Worm (Caenorhabditis elegans) whole organism, late embryonic: Measurements from ENCODE around the gene C18B2.2.
A peak's percentile ranks its signal among the peaks of the same experiment; 100 is the strongest.

ENCODE experiments used
- C08G9.2 ChIP-seq: sonication (generic microtip); optimal IDR thresholded peaks from 2 replicates; lab custom pipeline; 2016; ENCODE audit warnings: mild to moderate bottlenecking, missing genetic modification characterization, moderate library complexity, missing compliant biosample characterization
- C38D4.7 ChIP-seq: fragments of 200-800 bp; sonication (Bioruptor generic); optimal IDR thresholded peaks from 2 replicates; lab custom pipeline; 2018; ENCODE audit warnings: mild to moderate bottlenecking, missing genetic modification characterization, moderate library complexity, missing compliant biosample characterization
- K02D7.2 ChIP-seq: sonication (generic microtip); optimal IDR thresholded peaks from 2 replicates; lab custom pipeline; 2017; ENCODE audit warnings: mild to moderate bottlenecking, missing genetic modification characterization, missing compliant biosample characterization
- K09A11.1 ChIP-seq: sonication (generic microtip); optimal IDR thresholded peaks from 2 replicates; lab custom pipeline; 2017; ENCODE audit warnings: antibody characterized with exemption, mild to moderate bottlenecking, missing genetic modification characterization, missing compliant biosample characterization; ENCODE audit not compliant: insufficient read depth
- T23F11.4 ChIP-seq: fragments of 200-800 bp; sonication (Bioruptor generic); optimal IDR thresholded peaks from 2 replicates; lab custom pipeline; 2018; ENCODE audit warnings: mild to moderate bottlenecking, missing genetic modification characterization, missing compliant biosample characterization
- Y22D7AL.16 ChIP-seq: sonication (generic microtip); optimal IDR thresholded peaks from 2 replicates; lab custom pipeline; 2016; ENCODE audit warnings: missing genetic modification characterization, missing compliant biosample characterization
- ama-1 ChIP-seq: fragments of 150-350 bp; optimal IDR thresholded peaks from 2 replicates; lab custom pipeline; 2014
- ceh-14 ChIP-seq: sonication (generic microtip); optimal IDR thresholded peaks from 2 replicates; lab custom pipeline; 2016; ENCODE audit warnings: missing genotype, missing genetic modification characterization, missing compliant biosample characterization
- ceh-18 ChIP-seq: sonication (generic microtip); optimal IDR thresholded peaks from 2 replicates; lab custom pipeline; 2016; ENCODE audit warnings: missing genetic modification characterization, missing compliant biosample characterization
- ceh-22 ChIP-seq: sonication (generic microtip); optimal IDR thresholded peaks from 2 replicates; lab custom pipeline; 2017; ENCODE audit warnings: missing biosample characterization, missing genetic modification characterization
- ceh-24 ChIP-seq: sonication (generic microtip); optimal IDR thresholded peaks from 2 replicates; lab custom pipeline; 2016; ENCODE audit warnings: mild to moderate bottlenecking, missing genetic modification characterization, missing compliant biosample characterization
- ceh-30 ChIP-seq: fragments of 150-350 bp; optimal IDR thresholded peaks from 2 replicates; lab custom pipeline; 2014; ENCODE audit warnings: missing biosample characterization, missing genetic modification characterization
- ceh-31 ChIP-seq: sonication (generic microtip); optimal IDR thresholded peaks from 2 replicates; lab custom pipeline; 2016; ENCODE audit warnings: missing genetic modification characterization, missing compliant biosample characterization
- ceh-34 ChIP-seq: sonication (generic microtip); optimal IDR thresholded peaks from 2 replicates; lab custom pipeline; 2016; ENCODE audit warnings: mild to moderate bottlenecking, missing genetic modification characterization, missing compliant biosample characterization
- ceh-48 ChIP-seq: sonication (generic microtip); optimal IDR thresholded peaks from 2 replicates; lab custom pipeline; 2016; ENCODE audit warnings: missing genetic modification characterization, inconsistent platforms, missing compliant biosample characterization
- ceh-6 ChIP-seq: fragments of 200-800 bp; sonication (Bioruptor generic); optimal IDR thresholded peaks from 2 replicates; lab custom pipeline; 2018; ENCODE audit warnings: mild to moderate bottlenecking, missing genetic modification characterization, missing compliant biosample characterization
- ceh-9 ChIP-seq: sonication (generic microtip); optimal IDR thresholded peaks from 2 replicates; lab custom pipeline; 2016; ENCODE audit warnings: mild to moderate bottlenecking, missing genetic modification characterization, inconsistent platforms, missing compliant biosample characterization
- che-1 ChIP-seq: sonication (generic microtip); optimal IDR thresholded peaks from 2 replicates; lab custom pipeline; 2016; ENCODE audit warnings: mild to moderate bottlenecking, missing genetic modification characterization, missing compliant biosample characterization
- dve-1 ChIP-seq: sonication (generic microtip); optimal IDR thresholded peaks from 2 replicates; lab custom pipeline; 2017; ENCODE audit warnings: antibody characterized with exemption, mild to moderate bottlenecking, missing genetic modification characterization, missing compliant biosample characterization
- elt-2 ChIP-seq: sonication (generic microtip); optimal IDR thresholded peaks from 2 replicates; lab custom pipeline; 2016; ENCODE audit warnings: missing genetic modification reagents, missing genetic modification characterization, missing compliant biosample characterization
- eyg-1 ChIP-seq: sonication (generic microtip); optimal IDR thresholded peaks from 2 replicates; lab custom pipeline; 2016; ENCODE audit warnings: missing genotype, missing genetic modification characterization, missing compliant biosample characterization
- fax-1 ChIP-seq: sonication (generic microtip); optimal IDR thresholded peaks from 2 replicates; lab custom pipeline; 2016; ENCODE audit warnings: missing genotype, missing genetic modification characterization, missing compliant biosample characterization
- fkh-10 ChIP-seq: fragments of 150-350 bp; optimal IDR thresholded peaks from 2 replicates; lab custom pipeline; 2014; ENCODE audit warnings: missing biosample characterization, missing genetic modification reagents, missing genetic modification characterization
- gmeb-2 ChIP-seq: sonication (generic microtip); optimal IDR thresholded peaks from 2 replicates; lab custom pipeline; 2016; ENCODE audit warnings: missing genetic modification characterization, inconsistent platforms, missing compliant biosample characterization
- hlh-30 ChIP-seq: sonication (generic microtip); optimal IDR thresholded peaks from 2 replicates; lab custom pipeline; 2017; ENCODE audit warnings: antibody characterized with exemption, missing genetic modification characterization, missing compliant biosample characterization; ENCODE audit not compliant: insufficient read depth
- hlh-6 ChIP-seq: sonication (generic microtip); optimal IDR thresholded peaks from 2 replicates; lab custom pipeline; 2016; ENCODE audit warnings: missing genotype, missing genetic modification characterization, missing compliant biosample characterization
- lim-6 ChIP-seq: sonication (generic microtip); optimal IDR thresholded peaks from 2 replicates; lab custom pipeline; 2016; ENCODE audit warnings: missing genetic modification characterization, missing compliant biosample characterization
- lin-11 ChIP-seq: fragments of 200-800 bp; sonication (Bioruptor generic); optimal IDR thresholded peaks from 2 replicates; lab custom pipeline; 2018; ENCODE audit warnings: mild to moderate bottlenecking, missing genetic modification characterization, missing compliant biosample characterization
- madf-2 ChIP-seq: sonication (generic microtip); optimal IDR thresholded peaks from 2 replicates; lab custom pipeline; 2017; ENCODE audit warnings: missing genetic modification characterization, missing compliant biosample characterization
- mec-3 ChIP-seq: sonication (generic microtip); optimal IDR thresholded peaks from 2 replicates; lab custom pipeline; 2016; ENCODE audit warnings: borderline replicate concordance, missing genetic modification characterization, missing compliant biosample characterization
- nhr-11 ChIP-seq: fragments of 150-350 bp; optimal IDR thresholded peaks from 2 replicates; lab custom pipeline; 2014; ENCODE audit warnings: missing biosample characterization, missing genetic modification characterization
- pat-9 ChIP-seq: fragments of 200-800 bp; sonication (Bioruptor generic); optimal IDR thresholded peaks from 2 replicates; lab custom pipeline; 2018; ENCODE audit warnings: mild to moderate bottlenecking, missing genetic modification characterization, moderate library complexity, missing compliant biosample characterization
- pqm-1 ChIP-seq: sonication (generic microtip); optimal IDR thresholded peaks from 2 replicates; lab custom pipeline; 2016; ENCODE audit warnings: missing genetic modification characterization, missing compliant biosample characterization
- ref-2 ChIP-seq: sonication (generic microtip); optimal IDR thresholded peaks from 2 replicates; lab custom pipeline; 2016; ENCODE audit warnings: missing genetic modification characterization, missing compliant biosample characterization
- rnt-1 ChIP-seq: sonication (generic microtip); optimal IDR thresholded peaks from 2 replicates; lab custom pipeline; 2016; ENCODE audit warnings: missing genetic modification characterization, missing compliant biosample characterization
- syd-9 ChIP-seq: sonication (generic microtip); optimal IDR thresholded peaks from 2 replicates; lab custom pipeline; 2016; ENCODE audit warnings: mild to moderate bottlenecking, missing genetic modification characterization, moderate library complexity, missing compliant biosample characterization
- tbx-2 ChIP-seq: sonication (generic microtip); optimal IDR thresholded peaks from 2 replicates; lab custom pipeline; 2016; ENCODE audit warnings: missing genetic modification characterization, missing compliant biosample characterization
- unc-3 ChIP-seq, 2 experiments: fragments of 200-800 bp in 1 of 2; sonication (Bioruptor generic) in 1 of 2; sonication (generic microtip) in 1 of 2; conservative IDR thresholded peaks in 1 of 2; optimal IDR thresholded peaks in 1 of 2; 2 replicates each; pipeline versions ENCODE4 v1.3.6 to Lab custom; 2016 to 2022; ENCODE audit warnings: missing compliant biosample characterization in 2 of 2, missing genetic modification characterization in 2 of 2, missing genetic modification reagents in 1 of 2
- unc-42 ChIP-seq: sonication (generic microtip); optimal IDR thresholded peaks from 2 replicates; lab custom pipeline; 2016; ENCODE audit warnings: missing genotype, missing genetic modification characterization, missing compliant biosample characterization
- unc-55 ChIP-seq: sonication (generic microtip); optimal IDR thresholded peaks from 2 replicates; lab custom pipeline; 2017; ENCODE audit warnings: missing biosample characterization, missing genetic modification reagents, missing genetic modification characterization
- unc-86 ChIP-seq: sonication (generic microtip); optimal IDR thresholded peaks from 2 replicates; lab custom pipeline; 2016; ENCODE audit warnings: missing genetic modification characterization, missing compliant biosample characterization
- ztf-16 ChIP-seq: sonication (generic microtip); optimal IDR thresholded peaks from 2 replicates; lab custom pipeline; 2017; ENCODE audit warnings: missing genetic modification characterization, missing compliant biosample characterization

C18B2.2 gene

DNA sequence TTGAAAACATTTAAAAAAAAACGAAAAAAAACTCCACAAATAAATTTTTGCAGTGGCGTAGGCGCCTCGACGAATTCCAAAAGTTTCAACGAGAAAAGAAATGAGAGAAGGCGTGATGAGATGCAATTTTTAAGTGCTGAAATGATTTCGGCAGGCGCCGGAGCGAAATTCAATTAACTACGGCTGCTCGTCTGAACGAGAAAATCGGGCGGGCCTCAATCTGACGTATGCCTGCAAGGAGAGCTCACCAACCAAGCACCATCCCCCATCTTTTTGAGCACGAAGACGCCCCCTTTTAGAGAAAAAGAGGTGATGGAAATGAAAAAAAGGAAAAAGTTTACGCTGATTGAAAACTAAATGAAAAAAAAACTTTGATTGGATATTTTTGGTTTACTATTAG lies 11.5 kb downstream of the C18B2.2 start:
- TF ChIP-seq ceh-14 (tag; lab: Kevin White, UChicago): no peak
- peak; percentile 66 for TF ChIP-seq unc-42
- TF ChIP-seq fkh-10 (GFP tag; lab: Kevin White, UChicago): no peak
- TF ChIP-seq pat-9 (tag; lab: Kevin White, UChicago): no peak
- no peak for TF ChIP-seq elt-2
- no peak for TF ChIP-seq lin-11 (tag; lab: Kevin White, UChicago)
- no peak for TF ChIP-seq ceh-31
- TF ChIP-seq ceh-6 (GFP tag; lab: Kevin White, UChicago): no peak

DNA sequence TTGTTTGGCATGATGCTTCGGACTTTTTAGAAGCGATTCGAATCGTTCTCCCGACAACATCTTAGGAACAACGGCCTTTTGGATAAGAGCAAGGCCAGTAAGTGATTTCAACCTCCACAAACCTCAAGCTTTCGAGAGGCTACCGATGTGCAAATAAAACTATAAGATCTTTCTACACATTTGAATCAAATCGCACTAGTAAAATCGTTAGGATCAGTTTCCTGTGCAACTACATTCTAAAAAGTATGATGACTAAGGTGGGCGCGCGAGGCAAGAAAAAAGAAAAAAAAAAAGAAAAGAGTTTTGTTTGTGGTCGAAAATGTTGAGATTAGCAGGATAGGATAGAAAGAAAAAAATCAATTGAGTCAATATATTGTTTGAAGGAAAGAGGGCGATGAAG lies 21.5 kb downstream of the C18B2.2 start, which contains the start of gene tmem-24:
Gene tmem-24, minus strand, starts transcription at position 101 of the 400 bp plus-strand sequence.
- TF ChIP-seq hlh-30 (tag; lab: Kevin White, UChicago) (no peak), mec-3 (tag; lab: Kevin White, UChicago) (no peak), unc-3 (GFP tag; conservative IDR thresholded peaks at IDR 0.05; lab: Robert Waterston, UW) (no peak), unc-3 (tag; optimal IDR thresholded peaks at IDR 0.05; lab: Kevin White, UChicago) (no peak), unc-86 (tag; lab: Kevin White, UChicago) (no peak), ceh-9 (tag; lab: Kevin White, UChicago) (no peak), K09A11.1 (tag; lab: Kevin White, UChicago) (no peak), K02D7.2 (tag; lab: Kevin White, UChicago) (no peak), pqm-1 (tag; lab: Kevin White, UChicago) (no peak), ztf-16 (tag; lab: Kevin White, UChicago) (no peak), lim-6 (tag; lab: Kevin White, UChicago) (no peak), ceh-14 (tag; lab: Kevin White, UChicago) (no peak), ref-2 (tag; lab: Kevin White, UChicago) (no peak), ceh-48 (tag; lab: Kevin White, UChicago) (no peak), elt-2 (no peak), ceh-22 (tag; lab: Kevin White, UChicago) (no peak), madf-2 (tag; lab: Kevin White, UChicago) (no peak), C08G9.2 (tag; lab: Kevin White, UChicago) (no peak), eyg-1 (tag; lab: Kevin White, UChicago) (no peak), fax-1 (no peak), syd-9 (tag; lab: Kevin White, UChicago) (no peak)

DNA sequence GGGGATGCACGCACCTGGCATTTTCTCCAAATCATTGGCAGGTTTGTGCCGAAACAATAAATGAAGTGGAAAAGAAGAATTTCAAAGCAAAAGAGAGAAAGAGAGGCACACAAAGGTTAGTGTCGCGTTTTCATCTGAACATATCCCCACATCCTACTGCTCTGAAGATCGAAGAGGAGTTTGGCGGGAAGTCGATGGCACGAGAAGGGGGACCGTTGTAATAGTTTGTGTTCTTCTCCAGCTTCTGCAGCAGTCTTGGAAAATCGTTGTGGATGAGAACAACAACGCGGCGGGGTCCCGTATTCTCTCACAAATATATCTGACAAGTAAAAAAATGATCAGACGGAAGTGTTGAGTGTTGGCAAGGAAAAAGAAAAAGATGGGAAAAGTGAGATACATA lies 22.7 kb downstream of the C18B2.2 start:
- TF ChIP-seq unc-55 (GFP tag; lab: Kevin White, UChicago): no peak
- peak; percentile 9 for TF ChIP-seq ama-1 (lab: Kevin White, UChicago)
- TF ChIP-seq, all 69 proteins: peak for 1

- peak; percentile 57 for TF ChIP-seq ceh-31
- TF ChIP-seq ceh-24 (tag; lab: Kevin White, UChicago): no peak
- no peak for TF ChIP-seq che-1 (tag; lab: Kevin White, UChicago)
- no peak for TF ChIP-seq unc-3 (GFP tag; conservative IDR thresholded peaks at IDR 0.05; lab: Robert Waterston, UW)
- TF ChIP-seq unc-3 (tag; optimal IDR thresholded peaks at IDR 0.05; lab: Kevin White, UChicago): no peak
- TF ChIP-seq pqm-1 (tag; lab: Kevin White, UChicago): no peak
- TF ChIP-seq C08G9.2 (tag; lab: Kevin White, UChicago): no peak
- TF ChIP-seq C38D4.7 (GFP tag; lab: Kevin White, UChicago): no peak
- TF ChIP-seq hlh-6 (tag; lab: Kevin White, UChicago): no peak
- no peak for TF ChIP-seq dve-1 (tag; lab: Kevin White, UChicago)
- peak; percentile 5 for TF ChIP-seq ceh-18
- no peak for TF ChIP-seq T23F11.4 (GFP tag; lab: Kevin White, UChicago)
- TF ChIP-seq rnt-1 (tag; lab: Kevin White, UChicago): no peak
- no peak for TF ChIP-seq ceh-9 (tag; lab: Kevin White, UChicago)
- TF ChIP-seq ceh-48 (tag; lab: Kevin White, UChicago): peak; percentile 52
- TF ChIP-seq ceh-22 (tag; lab: Kevin White, UChicago): no peak
- no peak for TF ChIP-seq ceh-6 (GFP tag; lab: Kevin White, UChicago)
- no peak for TF ChIP-seq lin-11 (tag; lab: Kevin White, UChicago)
- no peak for TF ChIP-seq gmeb-2 (tag; lab: Kevin White, UChicago)
- TF ChIP-seq syd-9 (tag; lab: Kevin White, UChicago): no peak
- TF ChIP-seq nhr-11 (tag; lab: Kevin White, UChicago): no peak
- TF ChIP-seq hlh-30 (tag; lab: Kevin White, UChicago): peak; percentile 97
- TF ChIP-seq tbx-2 (tag; lab: Kevin White, UChicago): peak; percentile 54
- TF ChIP-seq pat-9 (tag; lab: Kevin White, UChicago): no peak
- peak; percentile 43 for TF ChIP-seq ceh-30 (tag; lab: Kevin White, UChicago)
- TF ChIP-seq Y22D7AL.16 (tag; lab: Kevin White, UChicago): no peak
- no peak for TF ChIP-seq unc-42
- TF ChIP-seq fax-1: no peak
- TF ChIP-seq ref-2 (tag; lab: Kevin White, UChicago): peak; percentile 61
- TF ChIP-seq ceh-34: no peak
Observed at ce11 chrX:3650100-3650809, 27.0 kb downstream of the C18B2.2 start, which contains the start of the genes sax-1 and R11G1.2. Gene sax-1 (minus strand): TSS chrX:3650150. Gene R11G1.2 (plus strand): TSS chrX:3650614.
